Fruit fly (Drosophila melanogaster): ENCODE measurements around the gene D19A.

The D19A gene

DNA sequence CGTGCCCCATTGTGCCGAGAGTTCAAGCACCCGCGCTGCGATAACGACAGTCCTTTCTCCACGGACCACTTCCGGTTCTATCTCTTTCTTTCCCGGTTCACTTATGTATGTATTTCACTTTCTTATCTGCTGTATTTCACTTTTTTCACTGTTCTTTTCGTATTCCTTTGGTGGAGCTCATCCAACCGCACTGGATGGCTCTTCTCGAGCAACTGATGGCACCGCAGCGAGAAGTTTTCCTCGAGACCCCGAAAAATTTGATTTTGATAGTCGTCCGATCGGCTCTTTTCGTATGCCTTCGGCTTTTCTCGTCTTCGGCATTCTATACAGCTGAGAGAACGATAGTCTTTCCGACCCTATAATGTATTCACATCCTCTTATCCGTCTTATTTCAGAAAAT lies 28.9 kb upstream of the D19A start, which contains the start of gene LanA:
TSS of gene LanA (minus strand) at position 217 of the 400 bp plus-strand sequence.
- TF ChIP-seq tj (GFP tag; optimal IDR thresholded peaks at IDR 0.05) (peak; percentile 33), CG5204 (GFP tag; optimal IDR thresholded peaks at IDR 0.05) (no peak)

DNA sequence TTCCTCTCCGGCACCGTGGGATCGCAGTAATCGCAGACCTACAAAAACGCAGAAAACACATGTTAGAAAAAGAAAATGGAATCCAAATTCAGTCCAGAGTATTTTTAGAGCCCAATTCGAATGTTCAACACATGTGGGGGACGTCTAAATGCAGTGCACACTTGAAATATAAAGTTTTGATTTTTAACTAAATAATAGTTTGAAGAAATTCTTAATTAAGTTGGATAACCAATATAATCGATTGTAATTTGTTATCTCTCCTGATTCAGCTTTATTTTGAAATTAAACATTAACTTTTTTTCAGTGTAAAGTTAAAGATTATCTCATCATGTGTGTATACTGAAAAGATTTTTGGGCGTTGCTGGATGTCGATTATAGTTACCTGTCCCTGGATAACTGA lies 28.3 kb upstream of the D19A start:
- no peak for TF ChIP-seq bab1 (GFP tag; optimal IDR thresholded peaks at IDR 0.05)
- TF ChIP-seq Hr96 (GFP tag; optimal IDR thresholded peaks at IDR 0.05) = no peak
- no peak for TF ChIP-seq toe (GFP tag; optimal IDR thresholded peaks at IDR 0.05)
- TF ChIP-seq Crg-1 (GFP tag; optimal IDR thresholded peaks at IDR 0.05) = no peak
- no peak for TF ChIP-seq kay (GFP tag; ENCODE audit: borderline replicate concordance)
- TF ChIP-seq pad (GFP tag; optimal IDR thresholded peaks at IDR 0.05) = no peak
- TF ChIP-seq CG14711 (tag; optimal IDR thresholded peaks at IDR 0.05) = no peak
- TF ChIP-seq cnc (optimal IDR thresholded peaks at IDR 0.05) = no peak
- TF ChIP-seq tj (GFP tag; optimal IDR thresholded peaks at IDR 0.05) = no peak
- TF ChIP-seq CG11617 (GFP tag; optimal IDR thresholded peaks at IDR 0.05) = no peak
- TF ChIP-seq CG7045 (GFP tag; optimal IDR thresholded peaks at IDR 0.05) = no peak

DNA sequence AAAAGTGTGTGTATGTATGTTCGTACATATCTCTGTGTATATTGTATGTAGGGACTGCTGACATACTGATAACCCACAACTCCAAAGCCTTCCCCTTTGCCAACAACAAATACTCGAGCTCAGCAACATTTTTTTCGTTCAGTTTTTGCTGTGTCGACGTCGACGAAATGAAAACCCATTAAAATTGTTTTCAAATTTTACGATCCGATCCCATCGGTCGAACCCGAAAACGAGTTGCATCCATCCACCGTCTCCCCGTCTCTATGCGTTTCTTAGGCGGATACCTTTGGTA lies 27.8 kb upstream of the D19A start:
- no peak for TF ChIP-seq CG7045 (GFP tag; optimal IDR thresholded peaks at IDR 0.05)
- no peak for TF ChIP-seq CG33017 (tag; optimal IDR thresholded peaks at IDR 0.05)
- TF ChIP-seq tj (GFP tag; optimal IDR thresholded peaks at IDR 0.05) = peak; percentile 96
- TF ChIP-seq CG1620 (GFP tag; optimal IDR thresholded peaks at IDR 0.05) = no peak
- TF ChIP-seq CG11617 (GFP tag; optimal IDR thresholded peaks at IDR 0.05) = no peak
- TF ChIP-seq Clk (GFP tag; optimal IDR thresholded peaks at IDR 0.05) = no peak
- peak; percentile 88 for TF ChIP-seq pad (GFP tag; optimal IDR thresholded peaks at IDR 0.05)

DNA sequence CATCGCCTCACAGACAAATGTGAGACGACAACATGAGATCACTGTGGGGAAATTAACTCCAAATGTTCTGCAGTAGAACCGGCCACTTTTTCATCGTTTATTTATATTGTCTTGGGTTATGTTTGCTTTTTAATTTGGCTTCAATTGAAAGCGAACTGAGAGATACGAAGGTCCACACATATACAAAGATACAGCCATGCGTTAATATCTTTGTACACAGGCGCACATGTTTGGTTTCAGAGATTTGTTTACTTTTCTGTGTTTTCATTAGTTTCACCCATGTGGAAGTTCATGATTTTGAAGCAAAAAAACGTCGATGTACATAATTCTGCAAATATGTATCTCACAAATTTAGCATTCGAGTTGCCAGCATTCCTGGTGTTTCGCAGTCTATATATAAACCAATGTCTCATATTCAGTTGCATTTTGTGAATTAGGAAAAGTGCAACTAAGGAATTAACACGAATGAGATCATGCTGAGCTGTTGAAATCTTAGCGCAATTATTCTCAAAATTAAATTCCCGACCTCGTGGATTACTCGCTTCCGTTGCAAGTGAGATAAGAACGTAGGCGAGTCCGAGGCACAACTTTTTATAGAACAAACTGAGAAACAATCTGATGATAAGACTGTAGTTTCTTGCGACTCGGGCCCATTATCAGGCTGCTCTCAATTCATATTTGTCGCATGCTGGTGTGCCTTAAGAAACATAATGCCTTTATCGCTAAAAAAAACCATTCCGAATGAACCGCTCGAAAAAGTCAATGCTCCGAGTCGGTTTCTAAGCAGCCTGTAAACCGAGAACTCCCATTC lies 27.3 kb upstream of the D19A start:
- TF ChIP-seq CG1620 (GFP tag; optimal IDR thresholded peaks at IDR 0.05) (no peak), ovo (GFP tag; optimal IDR thresholded peaks at IDR 0.05) (no peak), CG14711 (tag; optimal IDR thresholded peaks at IDR 0.05) (no peak), Crg-1 (GFP tag; optimal IDR thresholded peaks at IDR 0.05) (no peak), cic (GFP tag; optimal IDR thresholded peaks at IDR 0.05) (no peak), cnc (optimal IDR thresholded peaks at IDR 0.05) (no peak), Mnt (GFP tag; optimal IDR thresholded peaks at IDR 0.05) (no peak)

DNA sequence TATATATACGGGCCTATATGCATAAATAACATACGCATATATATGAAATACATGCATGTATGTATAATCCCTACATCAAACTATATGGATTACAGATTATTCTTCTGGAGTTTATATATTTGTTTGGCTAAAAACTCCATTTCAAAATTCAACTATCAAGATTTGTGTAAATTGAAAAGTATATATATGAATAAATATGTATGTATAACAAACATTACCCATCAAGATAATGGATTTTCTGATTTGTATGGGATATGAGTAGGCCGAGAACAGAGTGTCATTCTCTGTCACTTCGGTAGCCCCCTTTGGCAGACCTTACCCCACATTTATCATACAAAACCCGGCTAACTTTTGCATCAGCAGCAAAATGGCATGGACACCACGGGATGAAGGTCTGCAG lies 11.2 kb upstream of the D19A start, which contains the start of gene CG8219:
TSS of gene CG8219 (plus strand) at position 301 of the 400 bp plus-strand sequence.
- TF ChIP-seq CG7101 (tag; optimal IDR thresholded peaks at IDR 0.05) (no peak), CG5204 (GFP tag; optimal IDR thresholded peaks at IDR 0.05) (no peak), ovo (GFP tag; optimal IDR thresholded peaks at IDR 0.05) (no peak), CG11617 (GFP tag; optimal IDR thresholded peaks at IDR 0.05) (no peak), bab1 (GFP tag; optimal IDR thresholded peaks at IDR 0.05) (no peak), Crg-1 (GFP tag; optimal IDR thresholded peaks at IDR 0.05) (no peak), CG12768 (GFP tag; optimal IDR thresholded peaks at IDR 0.05) (no peak), cic (GFP tag; optimal IDR thresholded peaks at IDR 0.05) (no peak), tj (GFP tag; optimal IDR thresholded peaks at IDR 0.05) (no peak), kay (GFP tag; ENCODE audit: borderline replicate concordance) (no peak), CG1620 (GFP tag; optimal IDR thresholded peaks at IDR 0.05) (no peak), toe (GFP tag; optimal IDR thresholded peaks at IDR 0.05) (no peak), Clk (GFP tag; optimal IDR thresholded peaks at IDR 0.05) (no peak), CG7045 (GFP tag; optimal IDR thresholded peaks at IDR 0.05) (no peak), cnc (optimal IDR thresholded peaks at IDR 0.05) (no peak), Mnt (GFP tag; optimal IDR thresholded peaks at IDR 0.05) (no peak), CG14711 (tag; optimal IDR thresholded peaks at IDR 0.05) (no peak), CG33017 (tag; optimal IDR thresholded peaks at IDR 0.05) (no peak)

DNA sequence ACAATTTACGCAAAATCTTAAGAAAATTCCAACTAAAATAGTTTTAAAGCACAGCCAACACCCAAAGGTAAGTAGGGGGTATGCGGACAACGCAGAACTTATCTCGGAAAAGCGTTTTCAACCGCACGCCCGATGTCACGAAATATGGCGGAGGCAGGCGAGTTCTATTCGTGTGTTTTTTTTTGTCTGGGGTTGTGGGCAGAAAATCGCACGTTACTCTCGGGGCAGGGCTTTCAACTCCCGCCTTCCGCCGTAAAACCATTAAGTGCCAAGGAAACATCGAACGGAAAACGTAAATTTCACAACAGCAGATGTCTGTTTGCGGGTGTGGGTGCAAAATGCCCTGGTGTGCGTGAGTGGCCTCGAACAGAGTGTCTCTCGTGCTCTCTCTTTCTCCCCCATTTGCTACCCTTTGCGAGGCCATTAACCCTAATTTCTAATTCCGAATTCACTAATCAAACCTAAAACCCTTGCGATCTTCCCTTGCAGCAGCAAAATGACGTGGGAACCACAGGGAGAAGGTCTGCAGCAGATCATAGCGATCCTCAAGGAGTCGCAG lies 4.7 kb upstream of the D19A start:
- TF ChIP-seq Mnt (GFP tag; optimal IDR thresholded peaks at IDR 0.05) (no peak), ovo (GFP tag; optimal IDR thresholded peaks at IDR 0.05) (peak; percentile 21)

DNA sequence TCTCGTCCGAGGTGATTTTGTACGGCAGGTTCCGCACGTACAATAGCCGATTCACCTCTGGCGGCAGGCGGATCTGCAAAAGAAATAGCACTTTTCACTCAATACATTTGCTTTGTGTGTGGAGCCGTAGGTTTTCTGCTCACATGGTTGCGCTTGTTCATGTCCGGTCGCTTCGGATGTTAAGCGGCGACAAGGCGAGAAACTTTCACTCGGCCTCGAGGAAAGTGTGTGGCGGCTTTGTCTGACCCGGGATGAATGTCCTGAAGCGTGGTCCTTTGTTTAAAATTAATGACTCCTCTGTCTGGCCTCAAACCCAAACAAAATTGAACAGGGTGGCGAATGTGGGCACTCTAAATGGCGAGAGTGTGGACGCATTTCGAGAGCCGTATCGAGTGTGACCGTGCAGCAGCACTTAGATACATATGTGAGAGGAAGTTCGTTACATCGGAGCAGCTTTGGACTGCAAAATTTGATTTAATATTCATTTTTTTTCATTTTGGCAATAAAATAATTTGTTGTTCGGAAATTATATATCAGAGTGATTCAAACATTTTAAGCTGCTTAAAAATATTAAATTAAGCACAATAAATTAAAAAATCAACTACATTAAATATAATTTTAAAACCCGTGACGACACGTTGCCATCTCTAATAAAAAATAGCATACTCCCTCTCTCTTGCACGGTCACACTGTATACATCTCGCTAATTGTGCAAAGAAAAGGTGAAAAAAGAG lies 4.1 kb upstream of the D19A start, which contains the start of the genes Sf3b6 and Tnpo:
TSS of gene Sf3b6 (minus strand) at position 358 of the 734 bp plus-strand sequence.
TSS of gene Tnpo (plus strand) at position 659 of the 734 bp plus-strand sequence.
- TF ChIP-seq ovo (GFP tag; optimal IDR thresholded peaks at IDR 0.05) = peak; percentile 73
- no peak for TF ChIP-seq cic (GFP tag; optimal IDR thresholded peaks at IDR 0.05)
- peak; percentile 75 for TF ChIP-seq CG33017 (tag; optimal IDR thresholded peaks at IDR 0.05)
- peak; percentile 84 for TF ChIP-seq CG1620 (GFP tag; optimal IDR thresholded peaks at IDR 0.05)
- TF ChIP-seq CG7101 (tag; optimal IDR thresholded peaks at IDR 0.05) = peak; percentile 86
- peak; percentile 66 for TF ChIP-seq pad (GFP tag; optimal IDR thresholded peaks at IDR 0.05)
- peak; percentile 79 for TF ChIP-seq Clk (GFP tag; optimal IDR thresholded peaks at IDR 0.05)
- peak; percentile 78 for TF ChIP-seq Hr96 (GFP tag; optimal IDR thresholded peaks at IDR 0.05)
- TF ChIP-seq CG11617 (GFP tag; optimal IDR thresholded peaks at IDR 0.05) = peak; percentile 85
- peak; percentile 72 for TF ChIP-seq CG14711 (tag; optimal IDR thresholded peaks at IDR 0.05)
- no peak for TF ChIP-seq kay (GFP tag; ENCODE audit: borderline replicate concordance)
- TF ChIP-seq toe (GFP tag; optimal IDR thresholded peaks at IDR 0.05) = peak; percentile 90
- TF ChIP-seq CG12768 (GFP tag; optimal IDR thresholded peaks at IDR 0.05) = peak; percentile 84
- TF ChIP-seq Mnt (GFP tag; optimal IDR thresholded peaks at IDR 0.05) = peak; percentile 52
- TF ChIP-seq bab1 (GFP tag; optimal IDR thresholded peaks at IDR 0.05) = peak; percentile 70
- TF ChIP-seq CG7045 (GFP tag; optimal IDR thresholded peaks at IDR 0.05) = peak; percentile 77
- TF ChIP-seq CG5204 (GFP tag; optimal IDR thresholded peaks at IDR 0.05) = peak; percentile 78
- TF ChIP-seq cnc (optimal IDR thresholded peaks at IDR 0.05) = no peak
- TF ChIP-seq tj (GFP tag; optimal IDR thresholded peaks at IDR 0.05) = peak; percentile 67
- TF ChIP-seq Crg-1 (GFP tag; optimal IDR thresholded peaks at IDR 0.05) = peak; percentile 74
